Fruit fly (Drosophila melanogaster): ENCODE data around the gene Phf5a.

The Phf5a gene

dm6 chr2L:6476753-6477152 lies 13.9 kb downstream of the Phf5a start, which contains the start of gene CG9536 (continued):
- TF ChIP-seq CG33557 (GFP tag; optimal IDR thresholded peaks at IDR 0.05) (no peak), H15 (GFP tag; IDR thresholded peaks at IDR 0.05) (no peak), ac (GFP tag; optimal IDR thresholded peaks at IDR 0.05) (no peak), nerfin-2 (GFP tag; IDR thresholded peaks at IDR 0.05; ENCODE audit: partially characterized antibody) (peak; percentile 58), Vsx1 (GFP tag; optimal IDR thresholded peaks at IDR 0.05) (no peak), CG15479 (GFP tag; optimal IDR thresholded peaks at IDR 0.05) (no peak), CG11695 (GFP tag; IDR thresholded peaks at IDR 0.05) (no peak), Max (GFP tag; optimal IDR thresholded peaks at IDR 0.05) (no peak), slp2 (GFP tag; optimal IDR thresholded peaks at IDR 0.05) (no peak), CG4854 (GFP tag; optimal IDR thresholded peaks at IDR 0.05) (no peak), CG18011 (GFP tag; optimal IDR thresholded peaks at IDR 0.05) (no peak), BtbVII (GFP tag; optimal IDR thresholded peaks at IDR 0.05) (no peak), CG17359 (tag; optimal IDR thresholded peaks at IDR 0.05) (no peak), Spps (tag; optimal IDR thresholded peaks at IDR 0.05) (no peak), unpg (GFP tag; optimal IDR thresholded peaks at IDR 0.05) (no peak), CG13123 (GFP tag; optimal IDR thresholded peaks at IDR 0.05) (no peak), tgo (GFP tag; IDR thresholded peaks at IDR 0.05) (no peak), ranshi (GFP tag; IDR thresholded peaks at IDR 0.05) (no peak), Dip2 (GFP tag; IDR thresholded peaks at IDR 0.05) (no peak), Oli (tag; optimal IDR thresholded peaks at IDR 0.05) (no peak), sens (GFP tag) (no peak), amos (GFP tag; IDR thresholded peaks at IDR 0.05; ENCODE audit: partially characterized antibody) (peak; percentile 53; the same call in 1 of the 2 replicates), da (GFP tag; optimal IDR thresholded peaks at IDR 0.05) (no peak), her (GFP tag; optimal IDR thresholded peaks at IDR 0.05) (no peak), caup (GFP tag; optimal IDR thresholded peaks at IDR 0.05; ENCODE audit: severe bottlenecking) (no peak), gsb (GFP tag; IDR thresholded peaks at IDR 0.05) (no peak), fd102C (GFP tag; optimal IDR thresholded peaks at IDR 0.05) (no peak), CG2120 (GFP tag; optimal IDR thresholded peaks at IDR 0.05) (no peak), pfk (GFP tag; optimal IDR thresholded peaks at IDR 0.05) (no peak), Hsf (GFP tag; optimal IDR thresholded peaks at IDR 0.05) (no peak), sqz (GFP tag; optimal IDR thresholded peaks at IDR 0.05) (no peak), gce (GFP tag; IDR thresholded peaks at IDR 0.05) (no peak), CG8944 (GFP tag; optimal IDR thresholded peaks at IDR 0.05) (no peak), rib (GFP tag; IDR thresholded peaks at IDR 0.05) (no peak), CG1792 (GFP tag; optimal IDR thresholded peaks at IDR 0.05) (no peak), vnd (GFP tag; IDR thresholded peaks at IDR 0.05; ENCODE audit: partially characterized antibody) (no peak), Fer2 (tag; optimal IDR thresholded peaks at IDR 0.05) (no peak), Bgb (GFP tag; IDR thresholded peaks at IDR 0.05; ENCODE audit: partially characterized antibody) (peak; percentile 62), az2 (GFP tag; optimal IDR thresholded peaks at IDR 0.05) (no peak), oc (tag; optimal IDR thresholded peaks at IDR 0.05) (no peak), CG3065 (GFP tag; optimal IDR thresholded peaks at IDR 0.05) (no peak), Xrp1 (GFP tag; IDR thresholded peaks at IDR 0.05) (0 out of 2 replicates have a peak, but pooled peaks have one; percentile 14), Dp (GFP tag; optimal IDR thresholded peaks at IDR 0.05) (peak; percentile 89), usp (GFP tag; optimal IDR thresholded peaks at IDR 0.05) (no peak), Nf-YB (GFP tag; optimal IDR thresholded peaks at IDR 0.05) (no peak), CG12659 (GFP tag; optimal IDR thresholded peaks at IDR 0.05) (peak; percentile 14), Meics (GFP tag; optimal IDR thresholded peaks at IDR 0.05) (no peak), CTCF (GFP tag; optimal IDR thresholded peaks at IDR 0.05) (no peak), CG10565 (GFP tag; optimal IDR thresholded peaks at IDR 0.05) (no peak), CG9727 (GFP tag; optimal IDR thresholded peaks at IDR 0.05) (no peak), lbe (GFP tag; optimal IDR thresholded peaks at IDR 0.05) (no peak), CG14860 (GFP tag; IDR thresholded peaks at IDR 0.05; ENCODE audit: partially characterized antibody) (no peak)
